Fruit fly (Drosophila melanogaster): ENCODE measurements around the gene CG18273.
A peak's percentile ranks its signal among the peaks of the same experiment; 100 is the strongest.

CG18273 gene

dm6 chrX:529724-530603, 42.6 kb upstream of the CG18273 start, which contains the start of the genes CG4293 and Appl (continued):
- TF ChIP-seq CG10321 (GFP tag; IDR thresholded peaks at IDR 0.05) (no peak), insv (GFP tag; optimal IDR thresholded peaks at IDR 0.05) (peak in 1 of 2 experiments; percentile 75), Hr78 (GFP tag; optimal IDR thresholded peaks at IDR 0.05) (no peak), CG4282 (GFP tag; optimal IDR thresholded peaks at IDR 0.05) (no peak), tio (GFP tag; optimal IDR thresholded peaks at IDR 0.05) (no peak), CG6272 (GFP tag; IDR thresholded peaks at IDR 0.05) (no peak), abd-A (tag; optimal IDR thresholded peaks at IDR 0.05) (no peak), Gug (GFP tag; IDR thresholded peaks at IDR 0.05) (no peak), danr (GFP tag; IDR thresholded peaks at IDR 0.05) (no peak), nom (GFP tag; optimal IDR thresholded peaks at IDR 0.05) (peak; percentile 1), sd (tag; optimal IDR thresholded peaks at IDR 0.05) (no peak), zfh2 (GFP tag; optimal IDR thresholded peaks at IDR 0.05) (no peak), ab (GFP tag; optimal IDR thresholded peaks at IDR 0.05) (no peak), BEAF-32 (GFP tag; optimal IDR thresholded peaks at IDR 0.05) (peak; percentile 47), CG18764 (GFP tag; optimal IDR thresholded peaks at IDR 0.05) (no peak), CG2120 (GFP tag; optimal IDR thresholded peaks at IDR 0.05) (peak; percentile 13), CG15696 (tag; optimal IDR thresholded peaks at IDR 0.05) (peak; percentile 12), mam (GFP tag; optimal IDR thresholded peaks at IDR 0.05) (peak; percentile 28), aop (GFP tag; IDR thresholded peaks at IDR 0.05) (no peak), vfl (GFP tag; optimal IDR thresholded peaks at IDR 0.05) (no peak), CG15011 (GFP tag; optimal IDR thresholded peaks at IDR 0.05) (no peak), CG12769 (tag; optimal IDR thresholded peaks at IDR 0.05) (no peak), CG1603 (tag; optimal IDR thresholded peaks at IDR 0.05) (peak; percentile 69), CG6254 (GFP tag; optimal IDR thresholded peaks at IDR 0.05) (no peak), nerfin-1 (tag; optimal IDR thresholded peaks at IDR 0.05) (no peak), HLH4C (GFP tag; IDR thresholded peaks at IDR 0.05; ENCODE audit: partially characterized antibody) (no peak), Lpt (GFP tag; optimal IDR thresholded peaks at IDR 0.05) (no peak), ap (GFP tag; IDR thresholded peaks at IDR 0.05) (no peak), CG8388 (GFP tag; optimal IDR thresholded peaks at IDR 0.05) (no peak), CG2202 (tag; optimal IDR thresholded peaks at IDR 0.05) (no peak), Pdp1 (GFP tag; optimal IDR thresholded peaks at IDR 0.05) (peak in 1 of 2 experiments; percentile 96), disco-r (GFP tag; optimal IDR thresholded peaks at IDR 0.05) (no peak), CG31224 (GFP tag; IDR thresholded peaks at IDR 0.05) (no peak), mirr (GFP tag; optimal IDR thresholded peaks at IDR 0.05) (no peak), CG7987 (GFP tag; optimal IDR thresholded peaks at IDR 0.05) (no peak), CG1529 (GFP tag; optimal IDR thresholded peaks at IDR 0.05) (no peak), CG34376 (GFP tag; optimal IDR thresholded peaks at IDR 0.05) (no peak), Taf1 (GFP tag; IDR thresholded peaks at IDR 0.05) (no peak), gce (GFP tag; IDR thresholded peaks at IDR 0.05) (no peak), Hsf (GFP tag; optimal IDR thresholded peaks at IDR 0.05) (no peak), lola (GFP tag; optimal IDR thresholded peaks at IDR 0.05) (no peak), Mrtf (GFP tag; IDR thresholded peaks at IDR 0.05) (no peak), CG6683 (GFP tag; optimal IDR thresholded peaks at IDR 0.05) (no peak), CG13287 (GFP tag; IDR thresholded peaks at IDR 0.05; ENCODE audit: partially characterized antibody) (peak; percentile 39; the same call in 1 of the 2 replicates), yki (optimal IDR thresholded peaks at IDR 0.05) (peak; percentile 33), Oli (tag; optimal IDR thresholded peaks at IDR 0.05) (no peak), CG4617 (GFP tag; optimal IDR thresholded peaks at IDR 0.05; ENCODE audit: borderline replicate concordance) (no peak), Tbp (GFP tag; optimal IDR thresholded peaks at IDR 0.05) (no peak), CG10431 (GFP tag; optimal IDR thresholded peaks at IDR 0.05) (no peak)

Data from whole organism, embryonic.